Fruit fly (Drosophila melanogaster) whole organism, embryonic: ENCODE results near the gene Acf.

ENCODE experiments used
- B-H2 ChIP-seq: fragments of 200-800 bp; sonication (Bioruptor generic); optimal IDR thresholded peaks from 2 replicates; lab custom pipeline; 2018; ENCODE audit warnings: missing biosample characterization, mild to moderate bottlenecking, missing genetic modification characterization
- Bgb ChIP-seq: fragments of 200-800 bp; sonication (Bioruptor generic); IDR thresholded peaks from 2 replicates; pipeline ENCODE4 v1.3.6; 2022; ENCODE audit warnings: missing biosample characterization, missing genetic modification characterization; ENCODE audit not compliant: partially characterized antibody
- CG1024 ChIP-seq: fragments of 200-800 bp; sonication (Bioruptor generic); IDR thresholded peaks from 2 replicates; pipeline ENCODE4 v1.3.6; 2022; ENCODE audit warnings: missing biosample characterization, missing genetic modification characterization
- CG12155 ChIP-seq: fragments of 200-800 bp; sonication (Bioruptor generic); optimal IDR thresholded peaks from 3 replicates; lab custom pipeline; 2016; ENCODE audit warnings: missing biosample characterization, missing genetic modification characterization
- CG13296 ChIP-seq: fragments of 200-800 bp; sonication (Bioruptor generic); optimal IDR thresholded peaks from 3 replicates; lab custom pipeline; 2018; ENCODE audit warnings: missing biosample characterization, mild to moderate bottlenecking, missing genetic modification characterization
- CG13775 ChIP-seq: fragments of 200-800 bp; sonication (Bioruptor generic); optimal IDR thresholded peaks from 3 replicates; lab custom pipeline; 2017; ENCODE audit warnings: missing biosample characterization, mild to moderate bottlenecking, missing genetic modification characterization
- CG13894 ChIP-seq: fragments of 200-800 bp; sonication (Bioruptor generic); optimal IDR thresholded peaks from 3 replicates; lab custom pipeline; 2018; ENCODE audit warnings: missing biosample characterization, mild to moderate bottlenecking, missing genetic modification characterization, moderate library complexity
- CG14860 ChIP-seq: fragments of 200-800 bp; sonication (Bioruptor generic); IDR thresholded peaks from 3 replicates; pipeline ENCODE4 v1.3.6; 2022; ENCODE audit warnings: missing biosample characterization, missing genetic modification characterization; ENCODE audit not compliant: partially characterized antibody
- CG15601 ChIP-seq: fragments of 200-800 bp; sonication (Bioruptor generic); optimal IDR thresholded peaks from 3 replicates; lab custom pipeline; 2019; ENCODE audit warnings: missing biosample characterization, mild to moderate bottlenecking, missing genetic modification characterization, moderate library complexity
- CG16813 ChIP-seq: fragments of 200-800 bp; sonication (Bioruptor generic); IDR thresholded peaks from 3 replicates; pipeline ENCODE4 v1.3.6; 2022; ENCODE audit warnings: missing biosample characterization, missing genetic modification characterization; ENCODE audit not compliant: partially characterized antibody
- CG18599 ChIP-seq: fragments of 200-800 bp; sonication (Bioruptor generic); optimal IDR thresholded peaks from 3 replicates; lab custom pipeline; 2017; ENCODE audit warnings: missing biosample characterization, missing genetic modification characterization, mild to moderate bottlenecking, moderate library complexity, missing genetic modification reagents
- CG18764 ChIP-seq: fragments of 200-800 bp; sonication (Bioruptor generic); optimal IDR thresholded peaks from 3 replicates; lab custom pipeline; 2016; ENCODE audit warnings: missing biosample characterization, missing genetic modification characterization
- CG7372 ChIP-seq: fragments of 200-800 bp; sonication (Bioruptor generic); IDR thresholded peaks from 2 replicates; pipeline ENCODE4 v1.3.6; 2022; ENCODE audit warnings: missing biosample characterization, missing genetic modification characterization
- CG7963 ChIP-seq: fragments of 200-800 bp; sonication (Bioruptor generic); IDR thresholded peaks from 3 replicates; pipeline ENCODE4 v1.3.6; 2022; ENCODE audit warnings: missing biosample characterization, missing genetic modification characterization; ENCODE audit not compliant: partially characterized antibody
- CG9437 ChIP-seq: fragments of 200-800 bp; sonication (Bioruptor generic); optimal IDR thresholded peaks from 2 replicates; lab custom pipeline; 2018; ENCODE audit warnings: missing biosample characterization, mild to moderate bottlenecking, missing genetic modification characterization
- Dek ChIP-seq: fragments of 200-800 bp; sonication (Bioruptor generic); optimal IDR thresholded peaks from 3 replicates; lab custom pipeline; 2019; ENCODE audit warnings: missing biosample characterization, mild to moderate bottlenecking, missing genetic modification characterization, moderate library complexity
- Dll ChIP-seq: fragments of 200-800 bp; sonication (Bioruptor generic); IDR thresholded peaks from 4 replicates; pipeline ENCODE4 v1.3.6; 2022; ENCODE audit warnings: missing biosample characterization, missing genetic modification characterization; ENCODE audit not compliant: partially characterized antibody
- Doc3 ChIP-seq: fragments of 200-800 bp; sonication (Bioruptor generic); IDR thresholded peaks from 3 replicates; pipeline ENCODE4 v1.3.6; 2022; ENCODE audit warnings: missing biosample characterization, missing genetic modification characterization; ENCODE audit not compliant: partially characterized antibody
- Ets65A ChIP-seq: fragments of 200-800 bp; sonication (Bioruptor generic); peaks from one replicate; lab custom pipeline; 2016; ENCODE audit warnings: missing biosample characterization, missing genetic modification characterization
- H15 ChIP-seq: fragments of 200-800 bp; sonication (Bioruptor generic); IDR thresholded peaks from 3 replicates; pipeline ENCODE4 v1.3.6; 2022; ENCODE audit warnings: missing biosample characterization, missing genetic modification characterization
- MESR4 ChIP-seq: fragments of 200-800 bp; sonication (Bioruptor generic); optimal IDR thresholded peaks from 2 replicates; lab custom pipeline; 2018; ENCODE audit warnings: missing biosample characterization, mild to moderate bottlenecking, missing genetic modification characterization, moderate library complexity
- Max ChIP-seq: fragments of 200-800 bp; sonication (Bioruptor generic); optimal IDR thresholded peaks from 2 replicates; lab custom pipeline; 2016; ENCODE audit warnings: missing biosample characterization, mild to moderate bottlenecking, missing genetic modification characterization
- Med ChIP-seq: fragments of 200-800 bp; sonication (Bioruptor generic); peaks from one replicate; lab custom pipeline; 2016; ENCODE audit warnings: missing biosample characterization, missing genetic modification characterization, mild to moderate bottlenecking, inconsistent platforms, moderate library complexity
- Myb ChIP-seq: fragments of 200-800 bp; sonication (Bioruptor generic); optimal IDR thresholded peaks from 2 replicates; lab custom pipeline; 2016; ENCODE audit warnings: missing biosample characterization, missing genetic modification characterization
- Scr ChIP-seq: fragments of 200-800 bp; sonication (Bioruptor generic); IDR thresholded peaks from 2 replicates; pipeline ENCODE4 v1.3.6; 2022; ENCODE audit warnings: missing biosample characterization, missing genetic modification characterization; ENCODE audit not compliant: partially characterized antibody
- Six4 ChIP-seq: fragments of 200-800 bp; sonication (Bioruptor generic); optimal IDR thresholded peaks from 2 replicates; lab custom pipeline; 2016; ENCODE audit warnings: missing biosample characterization, missing genetic modification characterization
- Xbp1 ChIP-seq: fragments of 200-800 bp; sonication (Bioruptor generic); optimal IDR thresholded peaks from 3 replicates; lab custom pipeline; 2016; ENCODE audit warnings: missing biosample characterization, mild to moderate bottlenecking, missing genetic modification characterization
- bbx ChIP-seq: fragments of 200-800 bp; sonication (Bioruptor generic); IDR thresholded peaks from 2 replicates; pipeline ENCODE4 v1.3.6; 2022; ENCODE audit warnings: missing biosample characterization, missing genetic modification characterization; ENCODE audit not compliant: partially characterized antibody
- crc ChIP-seq: fragments of 200-800 bp; sonication (Bioruptor generic); optimal IDR thresholded peaks from 2 replicates; lab custom pipeline; 2016; ENCODE audit warnings: missing biosample characterization, missing genetic modification characterization
- crp ChIP-seq, 2 experiments: fragments of 200-800 bp; sonication (Bioruptor generic); optimal IDR thresholded peaks; 2 replicates in 1 of 2; 3 replicates in 1 of 2; lab custom pipeline; 2017; ENCODE audit warnings: missing biosample characterization in 2 of 2, missing genetic modification characterization in 2 of 2, mild to moderate bottlenecking in 1 of 2, moderate library complexity in 1 of 2
- ems ChIP-seq: fragments of 200-800 bp; sonication (Bioruptor generic); optimal IDR thresholded peaks from 3 replicates; lab custom pipeline; 2016; ENCODE audit warnings: missing biosample characterization, missing genetic modification characterization
- gfzf ChIP-seq: fragments of 200-800 bp; sonication (Bioruptor generic); optimal IDR thresholded peaks from 2 replicates; lab custom pipeline; 2016; ENCODE audit warnings: missing biosample characterization, mild to moderate bottlenecking, missing genetic modification characterization, moderate library complexity
- grau ChIP-seq: fragments of 200-800 bp; optimal IDR thresholded peaks from 3 replicates; lab custom pipeline; 2019; ENCODE audit warnings: missing biosample characterization, mild to moderate bottlenecking, missing genetic modification characterization, moderate library complexity
- hbn ChIP-seq: fragments of 200-800 bp; sonication (Bioruptor generic); IDR thresholded peaks from 2 replicates; pipeline ENCODE4 v1.3.6; 2022; ENCODE audit warnings: missing biosample characterization, missing genetic modification characterization; ENCODE audit not compliant: partially characterized antibody
- ind ChIP-seq: fragments of 200-800 bp; sonication (Bioruptor generic); optimal IDR thresholded peaks from 3 replicates; lab custom pipeline; 2016; ENCODE audit warnings: missing biosample characterization, missing genetic modification characterization
- insv ChIP-seq, 2 experiments: fragments of 200-800 bp; sonication (Bioruptor generic); optimal IDR thresholded peaks; 3 replicates each; lab custom pipeline; 2016 to 2018; ENCODE audit warnings: missing biosample characterization in 2 of 2, missing genetic modification characterization in 2 of 2
- lbe ChIP-seq: fragments of 200-800 bp; sonication (Bioruptor generic); optimal IDR thresholded peaks from 2 replicates; lab custom pipeline; 2016; ENCODE audit warnings: missing biosample characterization, mild to moderate bottlenecking, missing genetic modification characterization
- lilli ChIP-seq: fragments of 200-800 bp; sonication (Bioruptor generic); optimal IDR thresholded peaks from 3 replicates; lab custom pipeline; 2016; ENCODE audit warnings: missing biosample characterization, missing genetic modification characterization
- luna ChIP-seq: fragments of 200-800 bp; sonication (Bioruptor generic); optimal IDR thresholded peaks from 2 replicates; lab custom pipeline; 2016; ENCODE audit warnings: missing biosample characterization, missing genetic modification characterization
- nmo ChIP-seq: fragments of 200-800 bp; sonication (Bioruptor generic); optimal IDR thresholded peaks from 2 replicates; lab custom pipeline; 2018; ENCODE audit warnings: missing biosample characterization, mild to moderate bottlenecking, missing genetic modification characterization, moderate library complexity
- pho ChIP-seq: fragments of 200-800 bp; sonication (Bioruptor generic); optimal IDR thresholded peaks from 2 replicates; lab custom pipeline; 2016; ENCODE audit warnings: missing biosample characterization, missing genetic modification characterization
- run ChIP-seq: fragments of 200-800 bp; sonication (Bioruptor generic); optimal IDR thresholded peaks from 3 replicates; lab custom pipeline; 2018; ENCODE audit warnings: missing biosample characterization, mild to moderate bottlenecking, missing genetic modification characterization
- sna ChIP-seq: fragments of 200-800 bp; sonication (Bioruptor generic); IDR thresholded peaks from 2 replicates; pipeline ENCODE4 v1.3.6; 2022; ENCODE audit warnings: missing biosample characterization, missing genetic modification characterization; ENCODE audit not compliant: partially characterized antibody
- tna ChIP-seq: fragments of 200-800 bp; sonication (Bioruptor generic); IDR thresholded peaks from 2 replicates; pipeline ENCODE4 v1.3.6; 2022; ENCODE audit warnings: missing biosample characterization, missing genetic modification characterization; ENCODE audit not compliant: partially characterized antibody
- tx ChIP-seq: fragments of 200-800 bp; sonication (Bioruptor generic); optimal IDR thresholded peaks from 2 replicates; lab custom pipeline; 2016; ENCODE audit warnings: missing biosample characterization, missing genetic modification characterization
- vnd ChIP-seq: fragments of 200-800 bp; sonication (Bioruptor generic); IDR thresholded peaks from 3 replicates; pipeline ENCODE4 v1.3.6; 2022; ENCODE audit warnings: missing biosample characterization, missing genetic modification characterization; ENCODE audit not compliant: partially characterized antibody
- wdn ChIP-seq: fragments of 200-800 bp; sonication (Bioruptor generic); IDR thresholded peaks from 2 replicates; pipeline ENCODE4 v1.3.6; 2022; ENCODE audit warnings: missing biosample characterization, missing genetic modification characterization

The Acf gene

DNA sequence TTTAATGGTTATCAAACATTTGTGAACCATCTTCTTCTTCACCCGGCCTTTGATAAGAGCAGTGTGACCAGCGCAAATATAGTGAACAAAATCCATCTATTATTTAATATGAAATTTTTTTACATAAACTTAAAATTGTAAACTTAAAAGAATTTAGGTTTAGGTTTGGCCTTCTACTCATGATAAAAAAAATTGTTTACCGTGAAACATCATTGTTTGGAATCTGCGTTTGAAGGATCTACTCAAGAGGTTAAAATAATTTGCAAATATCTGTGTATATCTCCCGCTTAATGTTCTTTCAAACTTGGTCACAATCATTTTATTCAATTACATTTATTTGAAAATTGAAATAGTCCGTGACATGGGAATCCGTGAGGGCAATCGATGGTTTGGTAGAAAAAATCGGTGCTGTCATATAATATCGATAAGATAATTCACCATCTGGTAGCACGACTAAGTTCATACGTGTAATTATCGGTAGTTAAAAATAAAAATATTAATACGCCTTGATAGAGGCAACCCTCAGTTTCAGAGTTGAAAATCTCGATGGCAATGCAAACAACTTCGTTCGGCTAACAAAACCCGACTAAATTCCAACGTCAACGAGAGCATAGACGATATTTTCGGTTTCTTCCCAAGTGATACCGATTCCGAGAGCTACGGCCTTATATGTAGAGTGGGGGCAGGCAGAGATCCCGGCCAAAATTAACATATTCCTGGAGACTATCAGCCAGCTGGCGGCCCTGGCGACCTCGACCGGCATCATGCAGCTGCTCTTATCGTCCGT lies 21.8 kb upstream of the Acf start, which contains the start of the genes betaGlu and sip3 (continued):
- no peak for TF ChIP-seq wdn
- peak; percentile 91 for TF ChIP-seq Dll
- peak; percentile 92 for TF ChIP-seq Bgb (GFP tag; lab: Robert Waterston, UW)
- peak; percentile 12 for TF ChIP-seq CG9437 (GFP tag; lab: Kevin White, UChicago)
- TF ChIP-seq ind (GFP tag; lab: Kevin White, UChicago), result no peak
- peak; percentile 11 for TF ChIP-seq CG18764
- TF ChIP-seq vnd, result peak; percentile 89
- TF ChIP-seq CG15601 (tag; lab: Kevin White, UChicago), result peak; percentile 42
- peak; percentile 66 for TF ChIP-seq gfzf (GFP tag; lab: Kevin White, UChicago)
- TF ChIP-seq nmo, result peak; percentile 59
- TF ChIP-seq B-H2 (GFP tag; lab: Kevin White, UChicago), result no peak
- peak; percentile 91 for TF ChIP-seq CG7963 (GFP tag; lab: Robert Waterston, UW)
- peak; percentile 19 for TF ChIP-seq CG13775 (GFP tag; lab: Kevin White, UChicago)
- TF ChIP-seq lbe (GFP tag; lab: Kevin White, UChicago), result peak; percentile 59
- TF ChIP-seq H15 (GFP tag; lab: Robert Waterston, UW), result no peak
- peak; percentile 61 for TF ChIP-seq MESR4
- TF ChIP-seq luna, result no peak
- TF ChIP-seq CG13296, result no peak
- TF ChIP-seq lilli (GFP tag; lab: Kevin White, UChicago), result peak; percentile 61
- peak; percentile 35 for TF ChIP-seq Max (GFP tag; lab: Kevin White, UChicago)
- peak; percentile 20 for TF ChIP-seq Myb (GFP tag; lab: Kevin White, UChicago)
- TF ChIP-seq Dek (tag; lab: Kevin White, UChicago), result peak; percentile 27
- no peak for TF ChIP-seq insv (GFP tag; optimal IDR thresholded peaks at IDR 0.05; lab: Kevin White, UChicago)
- no peak for TF ChIP-seq run (tag; lab: Kevin White, UChicago)
- TF ChIP-seq Xbp1 (GFP tag; lab: Kevin White, UChicago), result peak; percentile 52
- peak; percentile 14 for TF ChIP-seq pho (GFP tag; lab: Kevin White, UChicago)
- no peak for TF ChIP-seq CG18599 (GFP tag; lab: Kevin White, UChicago)
- peak; percentile 93 for TF ChIP-seq Scr (GFP tag; lab: Robert Waterston, UW)
- TF ChIP-seq tna (GFP tag; lab: Robert Waterston, UW), result peak; percentile 93
- peak; percentile 6 for TF ChIP-seq Six4 (GFP tag; lab: Kevin White, UChicago)
- no peak for TF ChIP-seq ems
- no peak for TF ChIP-seq CG13894 (tag; lab: Kevin White, UChicago)
- TF ChIP-seq sna (GFP tag; lab: Robert Waterston, UW), result peak; percentile 92
- TF ChIP-seq bbx (GFP tag; lab: Robert Waterston, UW), result peak; percentile 92
- peak; percentile 82 for TF ChIP-seq Doc3 (GFP tag; lab: Robert Waterston, UW)
- TF ChIP-seq Med (GFP tag; lab: Kevin White, UChicago), result peak; percentile 83
- TF ChIP-seq Ets65A (GFP tag; lab: Kevin White, UChicago), result peak; percentile 64
- TF ChIP-seq CG14860 (GFP tag; lab: Robert Waterston, UW), result peak; percentile 90
- peak; percentile 25 for TF ChIP-seq grau (tag; lab: Kevin White, UChicago)
- TF ChIP-seq CG16813, result peak; percentile 91
- peak; percentile 86 for TF ChIP-seq hbn (GFP tag; lab: Robert Waterston, UW)
- TF ChIP-seq CG7372 (GFP tag; lab: Robert Waterston, UW), result no peak
- peak; percentile 13 for TF ChIP-seq CG12155 (GFP tag; lab: Kevin White, UChicago)
- TF ChIP-seq crc, result no peak
- peak in 1 of 2 experiments; percentile 48 for TF ChIP-seq crp (GFP tag; optimal IDR thresholded peaks at IDR 0.05; lab: Kevin White, UChicago)
- TF ChIP-seq CG1024 (GFP tag; lab: Robert Waterston, UW), result no peak
- TF ChIP-seq tx (GFP tag; lab: Kevin White, UChicago), result no peak
